Fruit fly (Drosophila melanogaster): ENCODE measurements around the gene hzg.

Gene hzg

dm6 chr3L:16037048-16037477, 32.5 kb upstream of the hzg start (continued):
- TF ChIP-seq jumu (GFP tag; optimal IDR thresholded peaks at IDR 0.05) (peak; percentile 60), jing (GFP tag; optimal IDR thresholded peaks at IDR 0.05) (peak; percentile 27), CG1233 (GFP tag; optimal IDR thresholded peaks at IDR 0.05) (peak; percentile 53), sna (GFP tag; IDR thresholded peaks at IDR 0.05; ENCODE audit: partially characterized antibody) (no peak; the same call in 1 of the 2 replicates), Fer3 (tag; optimal IDR thresholded peaks at IDR 0.05) (peak; percentile 76), CG2116 (GFP tag; optimal IDR thresholded peaks at IDR 0.05) (peak; percentile 95), CG2875 (GFP tag; optimal IDR thresholded peaks at IDR 0.05) (peak; percentile 32), CG7556 (GFP tag; optimal IDR thresholded peaks at IDR 0.05) (peak; percentile 71), CG12219 (GFP tag; optimal IDR thresholded peaks at IDR 0.05) (peak; percentile 81), CG6683 (GFP tag; optimal IDR thresholded peaks at IDR 0.05) (peak; percentile 50), Ptx1 (GFP tag; IDR thresholded peaks at IDR 0.05) (peak; percentile 75), Bgb (GFP tag; IDR thresholded peaks at IDR 0.05; ENCODE audit: partially characterized antibody) (peak; percentile 73), CG10543 (GFP tag; optimal IDR thresholded peaks at IDR 0.05) (no peak), mirr (GFP tag; optimal IDR thresholded peaks at IDR 0.05) (no peak), h (optimal IDR thresholded peaks at IDR 0.05) (no peak), PHDP (tag; optimal IDR thresholded peaks at IDR 0.05) (peak; percentile 80), Bteb2 (GFP tag; optimal IDR thresholded peaks at IDR 0.05) (peak; percentile 80), toy (GFP tag; IDR thresholded peaks at IDR 0.05) (0 out of 2 replicates have a peak, but pooled peaks have one; percentile 26), CG18599 (GFP tag; optimal IDR thresholded peaks at IDR 0.05) (peak; percentile 86), chif (GFP tag; optimal IDR thresholded peaks at IDR 0.05) (peak; percentile 53 to 76), yki (optimal IDR thresholded peaks at IDR 0.05) (peak; percentile 38), CG8478 (optimal IDR thresholded peaks at IDR 0.05) (no peak), CG17186 (GFP tag; optimal IDR thresholded peaks at IDR 0.05) (peak; percentile 53), z (GFP tag; IDR thresholded peaks at IDR 0.05) (no peak), CG32767 (GFP tag; IDR thresholded peaks at IDR 0.05) (no peak), CG10274 (GFP tag; optimal IDR thresholded peaks at IDR 0.05) (peak; percentile 50), CG12769 (tag; optimal IDR thresholded peaks at IDR 0.05) (peak; percentile 88), ERR (GFP tag; optimal IDR thresholded peaks at IDR 0.05) (peak; percentile 53), CG12299 (tag; optimal IDR thresholded peaks at IDR 0.05) (peak; percentile 62), unc-4 (GFP tag; IDR thresholded peaks at IDR 0.05; ENCODE audit: partially characterized antibody) (peak; percentile 61), sens (GFP tag) (peak; percentile 96), Sry-δ (GFP tag; optimal IDR thresholded peaks at IDR 0.05) (peak; percentile 77), dysf (GFP tag; IDR thresholded peaks at IDR 0.05) (peak; percentile 77), CG13296 (GFP tag; optimal IDR thresholded peaks at IDR 0.05) (peak; percentile 67), Sox102F (GFP tag; optimal IDR thresholded peaks at IDR 0.05) (peak; percentile 67), HHEX (GFP tag; optimal IDR thresholded peaks at IDR 0.05) (peak; percentile 75), CG2120 (GFP tag; optimal IDR thresholded peaks at IDR 0.05) (peak; percentile 89), CG12155 (GFP tag; optimal IDR thresholded peaks at IDR 0.05) (peak; percentile 75), HLH54F (GFP tag; optimal IDR thresholded peaks at IDR 0.05) (peak; percentile 76), psq (GFP tag; optimal IDR thresholded peaks at IDR 0.05) (peak; percentile 23), cg (GFP tag; optimal IDR thresholded peaks at IDR 0.05) (no peak), ac (GFP tag; optimal IDR thresholded peaks at IDR 0.05) (peak; percentile 71), HmgZ (tag; optimal IDR thresholded peaks at IDR 0.05) (peak; percentile 93), CG14050 (GFP tag; IDR thresholded peaks at IDR 0.05) (peak; percentile 28; the same call in 1 of the 3 replicates), ems (GFP tag; optimal IDR thresholded peaks at IDR 0.05) (peak; percentile 61), CG32532 (GFP tag; IDR thresholded peaks at IDR 0.05) (peak; percentile 90), MESR4 (GFP tag; optimal IDR thresholded peaks at IDR 0.05) (peak; percentile 45), CG11247 (GFP tag; IDR thresholded peaks at IDR 0.05) (peak; percentile 70), wek (GFP tag; optimal IDR thresholded peaks at IDR 0.05) (peak; percentile 69), CG8765 (GFP tag; IDR thresholded peaks at IDR 0.05) (no peak), CG9215 (GFP tag; IDR thresholded peaks at IDR 0.05) (peak; percentile 60), p53 (GFP tag; optimal IDR thresholded peaks at IDR 0.05) (peak; percentile 48)
